Fruit fly (Drosophila melanogaster) whole organism, pupa: ENCODE measurements around the gene CG10959.

Experiments
- CG10348 ChIP-seq: fragments of 200-800 bp; sonication (Bioruptor generic); IDR thresholded peaks from 2 replicates; pipeline ENCODE4 v1.3.6; 2022; ENCODE audit warnings: missing biosample characterization, missing genetic modification characterization
- CG12605 ChIP-seq: fragments of 200-800 bp; sonication (Bioruptor generic); IDR thresholded peaks from 2 replicates; pipeline ENCODE4 v1.3.6; 2022; ENCODE audit warnings: missing biosample characterization, missing genetic modification characterization
- CG13204 ChIP-seq: fragments of 200-800 bp; sonication (Bioruptor generic); optimal IDR thresholded peaks from 2 replicates; lab custom pipeline; 2018; ENCODE audit warnings: missing biosample characterization, mild to moderate bottlenecking, missing genetic modification characterization, moderate library complexity
- CG14655 ChIP-seq: fragments of 200-800 bp; sonication (Bioruptor generic); optimal IDR thresholded peaks from 3 replicates; lab custom pipeline; 2017; ENCODE audit warnings: mild to moderate bottlenecking, missing biosample characterization, missing genetic modification reagents, missing genetic modification characterization
- CG15710 ChIP-seq: fragments of 200-800 bp; sonication (Bioruptor generic); optimal IDR thresholded peaks from 2 replicates; lab custom pipeline; 2018; ENCODE audit warnings: missing biosample characterization, mild to moderate bottlenecking, missing genetic modification characterization, moderate library complexity
- CG17806 ChIP-seq: fragments of 200-800 bp; sonication (Bioruptor generic); optimal IDR thresholded peaks from 2 replicates; lab custom pipeline; 2018; ENCODE audit warnings: missing biosample characterization, mild to moderate bottlenecking, missing genetic modification characterization, moderate library complexity
- CG32121 ChIP-seq: fragments of 200-800 bp; sonication (Bioruptor generic); IDR thresholded peaks from 2 replicates; pipeline ENCODE4 v1.3.6; 2022; ENCODE audit warnings: missing biosample characterization, missing genetic modification characterization
- CG34367 ChIP-seq: fragments of 200-800 bp; sonication (Bioruptor generic); optimal IDR thresholded peaks from 2 replicates; lab custom pipeline; 2018; ENCODE audit warnings: missing biosample characterization, mild to moderate bottlenecking, missing genetic modification characterization
- CG4496 ChIP-seq: fragments of 200-800 bp; sonication (Bioruptor generic); IDR thresholded peaks from 3 replicates; pipeline ENCODE4 v1.3.6; 2022; ENCODE audit warnings: missing biosample characterization, missing genetic modification characterization
- CG8159 ChIP-seq: fragments of 200-800 bp; sonication (Bioruptor generic); optimal IDR thresholded peaks from 3 replicates; lab custom pipeline; 2018; ENCODE audit warnings: missing biosample characterization, mild to moderate bottlenecking, missing genetic modification characterization, moderate library complexity
- CG8301 ChIP-seq: fragments of 200-800 bp; sonication (Bioruptor generic); optimal IDR thresholded peaks from 2 replicates; lab custom pipeline; 2018; ENCODE audit warnings: missing biosample characterization, mild to moderate bottlenecking, missing genetic modification characterization
- CG9948 ChIP-seq: fragments of 200-800 bp; sonication (Bioruptor generic); optimal IDR thresholded peaks from 2 replicates; lab custom pipeline; 2018; ENCODE audit warnings: missing biosample characterization, mild to moderate bottlenecking, missing genetic modification characterization, moderate library complexity
- D1 ChIP-seq: fragments of 200-800 bp; sonication (Bioruptor generic); optimal IDR thresholded peaks from 2 replicates; lab custom pipeline; 2018; ENCODE audit warnings: missing biosample characterization, mild to moderate bottlenecking, missing genetic modification characterization, moderate library complexity
- EcR ChIP-seq: fragments of 200-800 bp; sonication (Bioruptor generic); optimal IDR thresholded peaks from 3 replicates; lab custom pipeline; 2019; ENCODE audit warnings: missing biosample characterization, missing genetic modification characterization, mild to moderate bottlenecking, moderate library complexity, missing genetic modification reagents
- Ets98B ChIP-seq: fragments of 200-800 bp; sonication (Bioruptor generic); IDR thresholded peaks from 2 replicates; pipeline ENCODE4 v1.3.6; 2022; ENCODE audit warnings: missing biosample characterization, missing genetic modification characterization
- Pif1A ChIP-seq: fragments of 200-800 bp; sonication (Bioruptor generic); optimal IDR thresholded peaks from 3 replicates; lab custom pipeline; 2016; ENCODE audit warnings: missing biosample characterization, missing genetic modification characterization
- Pif1B ChIP-seq: fragments of 200-800 bp; sonication (Bioruptor generic); optimal IDR thresholded peaks from 3 replicates; lab custom pipeline; 2016; ENCODE audit warnings: missing biosample characterization, missing genetic modification characterization
- Snoo ChIP-seq: fragments of 200-800 bp; sonication (Bioruptor generic); optimal IDR thresholded peaks from 3 replicates; lab custom pipeline; 2017; ENCODE audit warnings: missing biosample characterization, mild to moderate bottlenecking, missing genetic modification characterization, inconsistent platforms
- fd96Ca ChIP-seq: fragments of 200-800 bp; sonication (Bioruptor generic); IDR thresholded peaks from 3 replicates; pipeline ENCODE4 v1.3.6; 2022; ENCODE audit warnings: missing biosample characterization, missing genetic modification characterization
- gl ChIP-seq: fragments of 200-800 bp; sonication (Bioruptor generic); optimal IDR thresholded peaks from 2 replicates; lab custom pipeline; 2018; ENCODE audit warnings: missing biosample characterization, mild to moderate bottlenecking, missing genetic modification characterization
- rn ChIP-seq: fragments of 200-800 bp; sonication (Bioruptor generic); IDR thresholded peaks from 2 replicates; pipeline ENCODE4 v1.3.6; 2022; ENCODE audit warnings: missing biosample characterization, missing genetic modification characterization

The CG10959 gene

DNA sequence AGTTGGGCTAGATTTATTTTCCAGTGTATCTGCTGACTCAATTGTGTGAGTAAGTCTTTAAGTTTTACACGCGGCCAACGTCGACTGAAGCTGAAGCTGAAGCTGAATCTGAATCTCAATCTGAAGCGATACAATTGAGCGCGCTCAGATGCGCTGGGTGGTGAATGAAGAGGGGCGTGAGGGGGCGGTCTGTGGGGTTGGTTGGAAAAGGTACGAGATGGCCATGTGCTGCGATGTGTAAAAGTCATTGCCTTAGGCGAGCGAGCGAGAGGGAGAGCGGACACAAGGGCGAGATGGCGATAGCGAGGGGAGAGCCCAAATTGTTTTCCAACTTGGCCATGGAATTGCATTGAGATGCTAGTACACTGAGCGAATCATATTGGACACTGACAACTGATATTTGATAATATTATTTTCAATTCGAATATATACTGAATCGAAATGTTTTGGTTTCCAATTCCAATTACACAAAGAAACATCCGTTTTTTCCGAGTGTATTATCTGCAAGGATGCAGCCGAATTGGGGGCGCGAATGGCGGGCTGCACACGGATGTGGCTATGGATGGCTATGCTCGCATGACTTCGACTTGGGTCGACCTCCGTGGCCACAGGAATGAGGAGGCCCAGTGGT is 48.1 kb downstream of the CG10959 start:
- TF ChIP-seq Pif1A (GFP tag; lab: Kevin White, UChicago), result peak; percentile 70
- peak; percentile 55 for TF ChIP-seq rn (GFP tag; lab: Robert Waterston, UW)
- TF ChIP-seq Pif1B (GFP tag; lab: Kevin White, UChicago), result peak; percentile 75
- peak; percentile 55 for TF ChIP-seq CG15710 (tag; lab: Kevin White, UChicago)
- peak; percentile 66 for TF ChIP-seq CG9948 (tag; lab: Kevin White, UChicago)
- peak; percentile 67 for TF ChIP-seq CG34367
- 0 out of 2 replicates have a peak, but pooled peaks have one; percentile 31 for TF ChIP-seq CG10348 (GFP tag; lab: Robert Waterston, UW)
- TF ChIP-seq CG8159, result peak; percentile 55
- TF ChIP-seq CG12605 (GFP tag; lab: Robert Waterston, UW), result peak; percentile 83
- peak; percentile 69 for TF ChIP-seq EcR (GFP tag; lab: Kevin White, UChicago)
- peak; percentile 69 for TF ChIP-seq CG17806 (tag; lab: Kevin White, UChicago)
- peak; percentile 89 for TF ChIP-seq CG4496
- peak; percentile 79 for TF ChIP-seq Ets98B (GFP tag; lab: Robert Waterston, UW)
- peak; percentile 81 for TF ChIP-seq CG13204 (GFP tag; lab: Kevin White, UChicago)
- peak; percentile 68 for TF ChIP-seq CG8301 (tag; lab: Kevin White, UChicago)
- peak; percentile 63 for TF ChIP-seq Snoo
- TF ChIP-seq D1, result no peak
- TF ChIP-seq CG32121 (GFP tag; lab: Robert Waterston, UW), result peak; percentile 58
- TF ChIP-seq CG14655, result peak; percentile 80
- TF ChIP-seq fd96Ca (GFP tag; lab: Robert Waterston, UW), result peak; percentile 82
- peak; percentile 19 for TF ChIP-seq gl

DNA sequence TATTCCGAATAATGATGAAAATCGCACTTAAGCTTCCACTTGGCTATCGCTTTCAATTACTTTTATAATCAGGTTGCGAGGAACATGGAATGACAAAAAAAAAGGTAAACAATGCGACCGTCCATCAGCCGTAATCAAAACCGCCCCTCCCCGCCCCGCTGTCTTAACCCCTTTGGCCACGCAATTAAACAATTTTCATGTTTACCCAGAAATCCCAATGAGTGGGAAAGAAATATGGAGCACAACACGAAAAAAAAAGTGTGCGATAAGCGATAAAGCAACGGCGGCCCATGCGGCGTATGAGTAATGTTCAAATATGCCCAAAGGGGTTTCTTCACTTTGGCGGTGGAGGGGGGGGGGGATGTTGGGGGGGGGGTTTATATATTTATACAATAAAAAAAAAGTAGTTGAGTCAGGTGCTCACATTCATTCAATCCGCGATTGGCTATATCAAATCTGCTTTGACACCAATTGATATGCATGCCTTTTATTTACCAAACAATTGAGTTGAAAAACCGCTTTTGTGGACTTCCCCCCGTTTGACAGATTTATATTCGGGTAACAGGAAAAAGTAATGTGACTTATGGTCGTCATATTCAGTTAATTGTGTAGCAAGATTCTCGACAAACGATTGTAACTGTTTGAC is 50.5 kb downstream of the CG10959 start:
- TF ChIP-seq fd96Ca (GFP tag; lab: Robert Waterston, UW) (0 out of 3 replicates have a peak, but pooled peaks have one; percentile 11), Pif1B (GFP tag; lab: Kevin White, UChicago) (no peak)
